In genomic region chrV:9633313-9633712, ce11 we compare ENCODE assay signal across 2 worm cellular contexts.
TF ChIP-seq lines count a peak whose summit lies in the region.

TSS of gene col-147 (minus strand) at chrV:9633338.

TF ChIP-seq in whole organism, L1 larva, 84 proteins besides CTCF, POLR2A, EP300 and RAD21 (continued from another document):
- TF ChIP-seq alr-1 (tag; optimal IDR thresholded peaks at IDR 0.05; lab: Kevin White, UChicago; ENCODE audit: borderline replicate concordance) (no peak), nhr-11 (tag; optimal IDR thresholded peaks at IDR 0.05; lab: Kevin White, UChicago) (no peak), pag-3 (tag; optimal IDR thresholded peaks at IDR 0.05; lab: Kevin White, UChicago; ENCODE audit: borderline replicate concordance, insufficient read depth) (no peak), ceh-90 (tag; optimal IDR thresholded peaks at IDR 0.05; lab: Kevin White, UChicago) (no peak), lin-14 (GFP tag; optimal IDR thresholded peaks at IDR 0.05; lab: Kevin White, UChicago) (peak; percentile 88), ces-1 (GFP tag; optimal IDR thresholded peaks at IDR 0.05; lab: Kevin White, UChicago) (no peak), nhr-19 (GFP tag; conservative IDR thresholded peaks at IDR 0.05; lab: Robert Waterston, UW) (peak; percentile 30), dpl-1 (GFP tag; optimal IDR thresholded peaks at IDR 0.05; lab: Kevin White, UChicago) (no peak), hlh-17 (GFP tag; optimal IDR thresholded peaks at IDR 0.05; lab: Kevin White, UChicago; ENCODE audit: borderline replicate concordance) (no peak), ets-5 (GFP tag; IDR thresholded peaks at IDR 0.05; lab: Robert Waterston, UW) (no peak), unc-62 (GFP tag; optimal IDR thresholded peaks at IDR 0.05; lab: Kevin White, UChicago) (no peak), sox-4 (tag; optimal IDR thresholded peaks at IDR 0.05; lab: Kevin White, UChicago) (no peak), ceh-8 (GFP tag; optimal IDR thresholded peaks at IDR 0.05; lab: Kevin White, UChicago) (no peak), lir-3 (tag; optimal IDR thresholded peaks at IDR 0.05; lab: Kevin White, UChicago; ENCODE audit: poor library complexity) (no peak), irx-1 (tag; optimal IDR thresholded peaks at IDR 0.05; lab: Kevin White, UChicago) (peak; percentile 3), lin-39 (tag; optimal IDR thresholded peaks at IDR 0.05; lab: Kevin White, UChicago) (no peak), nhr-47 (tag; optimal IDR thresholded peaks at IDR 0.05; lab: Kevin White, UChicago) (no peak), C34B4.2 (tag; optimal IDR thresholded peaks at IDR 0.05; lab: Kevin White, UChicago) (no peak), nhr-85 (tag; lab: Kevin White, UChicago) (peak; percentile 91), egl-27 (tag; optimal IDR thresholded peaks at IDR 0.05; lab: Kevin White, UChicago) (no peak), Y116A8C.19 (tag; optimal IDR thresholded peaks at IDR 0.05; lab: Kevin White, UChicago; ENCODE audit: borderline replicate concordance) (no peak), unc-30 (tag; optimal IDR thresholded peaks at IDR 0.05; lab: Kevin White, UChicago) (no peak), skn-1 (tag; optimal IDR thresholded peaks at IDR 0.05; lab: Kevin White, UChicago) (no peak)

TF ChIP-seq in whole organism, L2 larva, 48 proteins besides CTCF, POLR2A, EP300 and RAD21 (continued from another document):
- TF ChIP-seq unc-62 (GFP tag; optimal IDR thresholded peaks at IDR 0.05; lab: Kevin White, UChicago) (no peak), nhr-237 (tag; optimal IDR thresholded peaks at IDR 0.05; lab: Kevin White, UChicago) (no peak), blmp-1 (tag; optimal IDR thresholded peaks at IDR 0.05; lab: Kevin White, UChicago; ENCODE audit: insufficient read depth) (peak; percentile 73), sma-3 (GFP tag; optimal IDR thresholded peaks at IDR 0.05; lab: Kevin White, UChicago) (peak; percentile 22), ZK546.5 (tag; optimal IDR thresholded peaks at IDR 0.05; lab: Kevin White, UChicago) (no peak), nhr-25 (tag; optimal IDR thresholded peaks at IDR 0.05; lab: Kevin White, UChicago) (peak; percentile 67), aly-2 (tag; optimal IDR thresholded peaks at IDR 0.05; lab: Kevin White, UChicago) (no peak), C34F6.9 (tag; optimal IDR thresholded peaks at IDR 0.05; lab: Kevin White, UChicago) (no peak), nhr-10 (tag; optimal IDR thresholded peaks at IDR 0.05; lab: Kevin White, UChicago) (no peak), ceh-82 (tag; optimal IDR thresholded peaks at IDR 0.05; lab: Kevin White, UChicago) (no peak), gmeb-1 (tag; optimal IDR thresholded peaks at IDR 0.05; lab: Kevin White, UChicago) (no peak), Y55F3AM.14 (GFP tag; optimal IDR thresholded peaks at IDR 0.05; lab: Kevin White, UChicago) (no peak)
